Fruit fly (Drosophila melanogaster) whole organism, wandering third instar larva: ENCODE measurements around the gene Noa36.

Experiments used
- CG32264 ChIP-seq: fragments of 200-800 bp; sonication (Bioruptor generic); optimal IDR thresholded peaks from 2 replicates; lab custom pipeline; 2016; ENCODE audit warnings: missing biosample characterization, missing genetic modification characterization
- CrebA ChIP-seq: fragments of 200-800 bp; sonication (Bioruptor generic); optimal IDR thresholded peaks from 2 replicates; lab custom pipeline; 2016; ENCODE audit warnings: missing biosample characterization, mild to moderate bottlenecking, missing genetic modification characterization, borderline replicate concordance
- Dfd ChIP-seq: fragments of >200 bp; optimal IDR thresholded peaks from 2 replicates; lab custom pipeline; 2017; ENCODE audit warnings: missing biosample characterization, missing genetic modification characterization
- Dif ChIP-seq: fragments of 200-275, 200-300 bp; sonication (Bioruptor generic); optimal IDR thresholded peaks from 2 replicates; lab custom pipeline; 2018; ENCODE audit warnings: missing biosample characterization, missing genetic modification characterization; ENCODE audit not compliant: partially characterized antibody
- Hr78 ChIP-seq: fragments of >200 bp; optimal IDR thresholded peaks from 2 replicates; lab custom pipeline; 2017; ENCODE audit warnings: missing biosample characterization, missing genetic modification characterization
- Myc ChIP-seq: fragments of >200 bp; optimal IDR thresholded peaks from 2 replicates; lab custom pipeline; 2017
- N ChIP-seq: fragments of >200 bp; optimal IDR thresholded peaks from 2 replicates; lab custom pipeline; 2018; ENCODE audit warnings: missing biosample characterization, missing external identifiers, missing genetic modification characterization
- ey ChIP-seq: fragments of 200-800 bp; sonication (Bioruptor generic); optimal IDR thresholded peaks from 2 replicates; lab custom pipeline; 2016; ENCODE audit warnings: missing biosample characterization, missing genetic modification characterization
- h ChIP-seq: fragments of 200-800 bp; sonication (Bioruptor generic); optimal IDR thresholded peaks from 3 replicates; lab custom pipeline; 2016; ENCODE audit warnings: missing biosample characterization, mild to moderate bottlenecking, missing genetic modification characterization
- psq ChIP-seq: fragments of 200-800 bp; sonication (Bioruptor generic); optimal IDR thresholded peaks from 3 replicates; lab custom pipeline; 2017; ENCODE audit warnings: missing biosample characterization, mild to moderate bottlenecking, missing genetic modification characterization, moderate library complexity
- usp ChIP-seq: fragments of >200 bp; optimal IDR thresholded peaks from 2 replicates; lab custom pipeline; 2017; ENCODE audit warnings: missing biosample characterization, missing genetic modification characterization

- TF ChIP-seq Myc (lab: Kevin White, UChicago) (no peak), h (no peak), N (GFP tag; lab: Kevin White, UChicago) (no peak), CG32264 (GFP tag; lab: Kevin White, UChicago) (no peak), Dfd (GFP tag; lab: Kevin White, UChicago) (no peak), Dif (GFP tag; lab: Kevin White, UChicago) (no peak), ey (GFP tag; lab: Kevin White, UChicago) (no peak), psq (no peak), CrebA (GFP tag; lab: Kevin White, UChicago) (no peak), usp (GFP tag; lab: Kevin White, UChicago) (no peak), Hr78 (no peak)
Observed at dm6 chr3R:28555793-28556192, 43.3 kb downstream of the Noa36 start.
